Worm (Caenorhabditis elegans) whole organism, young adult: ENCODE measurements around the gene toc-1.

Experiments used
- F22D6.2 ChIP-seq: sonication (generic microtip); optimal IDR thresholded peaks from 2 replicates; lab custom pipeline; 2016; ENCODE audit warnings: mild to moderate bottlenecking, missing genetic modification characterization, missing compliant biosample characterization
- T07F8.4 ChIP-seq: sonication (generic microtip); optimal IDR thresholded peaks from 2 replicates; lab custom pipeline; 2016; ENCODE audit warnings: mild to moderate bottlenecking, missing genetic modification characterization, moderate library complexity, missing compliant biosample characterization
- attf-5 ChIP-seq: fragments of 200-800 bp; sonication (Bioruptor generic); optimal IDR thresholded peaks from 2 replicates; lab custom pipeline; 2018; ENCODE audit warnings: mild to moderate bottlenecking, missing genetic modification characterization, missing compliant biosample characterization
- cebp-1 ChIP-seq, 2 experiments: fragments of 200-800 bp in 1 of 2; sonication (Bioruptor generic) in 1 of 2; sonication (generic microtip) in 1 of 2; IDR thresholded peaks in 1 of 2; optimal IDR thresholded peaks in 1 of 2; 2 replicates each; pipeline versions ENCODE4 v1.3.6 to Lab custom; 2017 to 2022; ENCODE audit warnings: missing compliant biosample characterization in 2 of 2, missing genetic modification characterization in 2 of 2, mild to moderate bottlenecking in 1 of 2, missing genetic modification reagents in 1 of 2, moderate library complexity in 1 of 2
- chd-7 ChIP-seq: sonication (generic microtip); optimal IDR thresholded peaks from 2 replicates; lab custom pipeline; 2016; ENCODE audit warnings: mild to moderate bottlenecking, missing genetic modification characterization, moderate library complexity, missing compliant biosample characterization
- lin-40 ChIP-seq: sonication (generic microtip); optimal IDR thresholded peaks from 2 replicates; lab custom pipeline; 2016; ENCODE audit warnings: missing genetic modification characterization, mild to moderate bottlenecking, missing compliant biosample characterization, missing genotype, missing genetic modification reagents
- madf-6 ChIP-seq: fragments of 200-800 bp; sonication (Bioruptor generic); IDR thresholded peaks from 2 replicates; pipeline ENCODE4 v1.3.6; 2022; ENCODE audit warnings: missing genetic modification reagents, missing genetic modification characterization, missing compliant biosample characterization
- nfyb-1 ChIP-seq: fragments of 200-800 bp; sonication (Bioruptor generic); IDR thresholded peaks from 2 replicates; pipeline ENCODE4 v1.3.6; 2022; ENCODE audit warnings: missing genetic modification reagents, missing genetic modification characterization, missing compliant biosample characterization
- nhr-27 ChIP-seq: fragments of 200-800 bp; sonication (Bioruptor generic); optimal IDR thresholded peaks from 2 replicates; lab custom pipeline; 2018; ENCODE audit warnings: mild to moderate bottlenecking, missing genetic modification characterization, moderate library complexity, missing compliant biosample characterization
- pbrm-1 ChIP-seq: fragments of 200-800 bp; sonication (Bioruptor generic); IDR thresholded peaks from 2 replicates; pipeline ENCODE4 v1.3.6; 2022; ENCODE audit warnings: missing genetic modification reagents, missing genetic modification characterization, missing compliant biosample characterization
- sptf-2 ChIP-seq: fragments of 200-800 bp; sonication (Bioruptor generic); optimal IDR thresholded peaks from 2 replicates; lab custom pipeline; 2018; ENCODE audit warnings: mild to moderate bottlenecking, missing genetic modification characterization, missing compliant biosample characterization
- tbp1 ChIP-seq: fragments of 200-800 bp; sonication (Bioruptor generic); optimal IDR thresholded peaks from 2 replicates; lab custom pipeline; 2018; ENCODE audit warnings: mild to moderate bottlenecking, missing genetic modification characterization, missing compliant biosample characterization
- tlf-1 ChIP-seq: fragments of 200-800 bp; sonication (Bioruptor generic); optimal IDR thresholded peaks from 2 replicates; lab custom pipeline; 2018; ENCODE audit warnings: mild to moderate bottlenecking, missing genetic modification characterization, missing compliant biosample characterization

Gene toc-1

ce11 chrIII:5321661-5322060 lies 46.6 kb downstream of the toc-1 start, which contains the start of gene F52C9.3:
Gene F52C9.3, plus strand, starts transcription at chrIII:5321885.
- TF ChIP-seq chd-7, result peak; percentile 29
- TF ChIP-seq nfyb-1 (GFP tag; lab: Robert Waterston, UW), result 0 out of 2 replicates have a peak, but pooled peaks have one; percentile 36
- TF ChIP-seq T07F8.4 (tag; lab: Kevin White, UChicago), result no peak
- TF ChIP-seq tlf-1 (GFP tag; lab: Kevin White, UChicago), result peak; percentile 41
- no peak for TF ChIP-seq F22D6.2
- 0 out of 2 replicates have a peak, but pooled peaks have one; percentile 21 for TF ChIP-seq pbrm-1 (GFP tag; lab: Robert Waterston, UW)
- TF ChIP-seq tbp1 (GFP tag; lab: Kevin White, UChicago), result peak; percentile 23
- TF ChIP-seq sptf-2 (GFP tag; lab: Kevin White, UChicago), result no peak
- TF ChIP-seq attf-5 (GFP tag; lab: Kevin White, UChicago), result peak; percentile 5
- TF ChIP-seq cebp-1 (GFP tag; IDR thresholded peaks at IDR 0.05; lab: Robert Waterston, UW), result no peak
- TF ChIP-seq cebp-1 (tag; optimal IDR thresholded peaks at IDR 0.05; lab: Kevin White, UChicago), result peak; percentile 51
- TF ChIP-seq madf-6 (GFP tag; lab: Robert Waterston, UW), result 0 out of 2 replicates have a peak, but pooled peaks have one; percentile 29
- peak; percentile 12 for TF ChIP-seq nhr-27

- no peak for TF ChIP-seq lin-40 (tag; lab: Kevin White, UChicago)
- TF ChIP-seq, all 124 proteins: peak for 0
Measured at ce11 chrIII:5326323-5326722, 51.3 kb downstream of the toc-1 start, which contains the start of gene sorf-2. Gene sorf-2, plus strand, starts transcription at chrIII:5326623.
